Worm (Caenorhabditis elegans) whole organism, mixed stage, embryonic: ENCODE results near the gene F07A11.4.
A peak's percentile ranks its signal among the peaks of the same experiment; 100 is the strongest.

ENCODE experiments used
- M03D4.4 ChIP-seq: sonication (generic microtip); optimal IDR thresholded peaks from 2 replicates; lab custom pipeline; 2017; ENCODE audit warnings: mild to moderate bottlenecking, missing genetic modification characterization, missing compliant biosample characterization
- bed-3 ChIP-seq: fragments of 200-800 bp; sonication (Bioruptor generic); optimal IDR thresholded peaks from 3 replicates; lab custom pipeline; 2018; ENCODE audit warnings: mild to moderate bottlenecking, missing genetic modification characterization, moderate library complexity, missing compliant biosample characterization
- blmp-1 ChIP-seq: fragments of 150-350 bp; optimal IDR thresholded peaks from 2 replicates; lab custom pipeline; 2014; ENCODE audit warnings: missing biosample characterization, missing genetic modification characterization
- ceh-39 ChIP-seq: fragments of 150-350 bp; optimal IDR thresholded peaks from 2 replicates; lab custom pipeline; 2014; ENCODE audit warnings: missing biosample characterization, missing genetic modification characterization
- ceh-43 ChIP-seq: fragments of 200-800 bp; sonication (Bioruptor generic); optimal IDR thresholded peaks from 2 replicates; lab custom pipeline; 2018; ENCODE audit warnings: mild to moderate bottlenecking, missing genetic modification characterization, moderate library complexity, missing compliant biosample characterization
- ceh-83 ChIP-seq: fragments of 200-800 bp; sonication (Bioruptor generic); optimal IDR thresholded peaks from 2 replicates; lab custom pipeline; 2018; ENCODE audit warnings: mild to moderate bottlenecking, missing genetic modification characterization, missing compliant biosample characterization
- ces-1 ChIP-seq: fragments of 150-350 bp; optimal IDR thresholded peaks from 2 replicates; lab custom pipeline; 2014; ENCODE audit warnings: missing biosample characterization, missing genetic modification reagents, missing genetic modification characterization
- cnd-1 ChIP-seq: fragments of 200-800 bp; sonication (Bioruptor generic); optimal IDR thresholded peaks from 2 replicates; lab custom pipeline; 2018; ENCODE audit warnings: mild to moderate bottlenecking, missing genetic modification characterization, missing compliant biosample characterization
- drap-1 ChIP-seq: fragments of 200-800 bp; sonication (Bioruptor generic); optimal IDR thresholded peaks from 3 replicates; lab custom pipeline; 2018; ENCODE audit warnings: mild to moderate bottlenecking, missing genetic modification characterization, missing compliant biosample characterization
- elt-3 ChIP-seq: fragments of 150-350 bp; optimal IDR thresholded peaks from 2 replicates; lab custom pipeline; 2014; ENCODE audit warnings: missing biosample characterization, missing genetic modification characterization
- flh-1 ChIP-seq: fragments of 200-800 bp; sonication (Bioruptor generic); optimal IDR thresholded peaks from 2 replicates; lab custom pipeline; 2018; ENCODE audit warnings: mild to moderate bottlenecking, missing genetic modification characterization, moderate library complexity, missing compliant biosample characterization
- ham-2 ChIP-seq: fragments of 200-800 bp; sonication (Bioruptor generic); optimal IDR thresholded peaks from 2 replicates; lab custom pipeline; 2018; ENCODE audit warnings: mild to moderate bottlenecking, missing genetic modification characterization, missing compliant biosample characterization
- hlh-1 ChIP-seq: fragments of 150-350 bp; optimal IDR thresholded peaks from 2 replicates; lab custom pipeline; 2014; ENCODE audit warnings: missing biosample characterization, missing genetic modification reagents, missing genetic modification characterization
- lin-13 ChIP-seq: fragments of 150-350 bp; optimal IDR thresholded peaks from 2 replicates; lab custom pipeline; 2014; ENCODE audit warnings: missing biosample characterization, missing genetic modification characterization
- lin-32 ChIP-seq: fragments of 200-800 bp; sonication (Bioruptor generic); optimal IDR thresholded peaks from 2 replicates; lab custom pipeline; 2018; ENCODE audit warnings: mild to moderate bottlenecking, missing genetic modification characterization, missing compliant biosample characterization
- lsy-2 ChIP-seq: fragments of 150-350 bp; optimal IDR thresholded peaks from 2 replicates; lab custom pipeline; 2014; ENCODE audit warnings: missing biosample characterization, missing genetic modification characterization
- mab-5 ChIP-seq: fragments of 150-350 bp; optimal IDR thresholded peaks from 2 replicates; lab custom pipeline; 2014; ENCODE audit warnings: missing biosample characterization, missing genetic modification characterization
- mep-1 ChIP-seq: fragments of 150-350 bp; optimal IDR thresholded peaks from 2 replicates; lab custom pipeline; 2017; ENCODE audit warnings: missing biosample characterization, missing genetic modification reagents, missing genetic modification characterization, inconsistent platforms
- mls-2 ChIP-seq: sonication (generic microtip); optimal IDR thresholded peaks from 2 replicates; lab custom pipeline; 2016; ENCODE audit warnings: mild to moderate bottlenecking, missing genetic modification characterization, moderate library complexity, missing compliant biosample characterization
- nhr-12 ChIP-seq: fragments of 150-350 bp; optimal IDR thresholded peaks from 2 replicates; lab custom pipeline; 2014; ENCODE audit warnings: missing biosample characterization, missing genetic modification characterization
- nhr-2 ChIP-seq: fragments of 150-350 bp; optimal IDR thresholded peaks from 2 replicates; lab custom pipeline; 2014; ENCODE audit warnings: missing biosample characterization, missing genetic modification characterization
- pha-4 ChIP-seq: fragments of 150-350 bp; optimal IDR thresholded peaks from 2 replicates; lab custom pipeline; 2018; ENCODE audit warnings: missing biosample characterization, missing genetic modification reagents, missing genetic modification characterization
- sem-2 ChIP-seq: fragments of 200-800 bp; sonication (Bioruptor generic); optimal IDR thresholded peaks from 2 replicates; lab custom pipeline; 2018; ENCODE audit warnings: mild to moderate bottlenecking, missing genetic modification characterization, missing compliant biosample characterization
- snpc-4 ChIP-seq: fragments of 150-350 bp; optimal IDR thresholded peaks from 2 replicates; lab custom pipeline; 2014; ENCODE audit warnings: missing biosample characterization, missing genetic modification characterization
- sptf-1 ChIP-seq: sonication (generic microtip); optimal IDR thresholded peaks from 2 replicates; lab custom pipeline; 2017; ENCODE audit warnings: mild to moderate bottlenecking, missing genetic modification characterization, moderate library complexity, missing compliant biosample characterization
- unc-120 ChIP-seq: sonication (generic microtip); optimal IDR thresholded peaks from 2 replicates; lab custom pipeline; 2017; ENCODE audit warnings: missing genetic modification characterization, missing compliant biosample characterization; ENCODE audit not compliant: poor library complexity, severe bottlenecking
- unc-39 ChIP-seq: fragments of 150-350 bp; optimal IDR thresholded peaks from 2 replicates; lab custom pipeline; 2014; ENCODE audit warnings: missing biosample characterization, missing genetic modification characterization
- unc-62 ChIP-seq: fragments of 150-350 bp; optimal IDR thresholded peaks from 2 replicates; lab custom pipeline; 2014; ENCODE audit warnings: missing biosample characterization, missing genetic modification reagents, missing genetic modification characterization
- zip-8 ChIP-seq: fragments of 150-350 bp; optimal IDR thresholded peaks from 2 replicates; lab custom pipeline; 2014; ENCODE audit warnings: missing biosample characterization, missing genetic modification characterization
- ztf-11 ChIP-seq: fragments of 150-350 bp; optimal IDR thresholded peaks from 2 replicates; lab custom pipeline; 2014; ENCODE audit warnings: missing biosample characterization, missing genetic modification characterization

The F07A11.4 gene

DNA sequence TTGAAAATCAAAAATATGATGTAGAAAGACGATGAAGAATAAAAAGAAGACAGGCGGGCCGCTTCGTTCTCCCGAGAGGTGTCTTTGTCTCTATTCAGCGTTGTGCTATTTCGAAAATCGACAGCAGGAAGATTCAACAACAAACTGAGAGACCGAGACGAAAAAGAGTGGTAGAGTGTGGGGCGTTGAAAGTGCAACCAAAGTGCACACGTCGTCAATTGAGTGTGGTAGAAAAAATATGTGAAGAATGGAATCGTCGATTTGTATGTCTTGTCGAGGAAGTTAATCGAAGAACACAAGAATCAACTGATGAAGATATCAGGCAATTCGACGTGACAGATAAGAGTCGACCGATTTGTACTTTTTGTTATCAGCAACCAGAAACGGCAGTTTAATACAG, 18.4 kb downstream of the F07A11.4 start:
- TF ChIP-seq unc-39 (tag; lab: Kevin White, UChicago) (no peak), snpc-4 (tag; lab: Kevin White, UChicago) (no peak), lin-32 (no peak), ceh-83 (no peak), bed-3 (GFP tag; lab: Kevin White, UChicago) (no peak), unc-120 (no peak), mep-1 (no peak), drap-1 (no peak), hlh-1 (tag; lab: Kevin White, UChicago) (no peak), elt-3 (tag; lab: Kevin White, UChicago) (no peak), mab-5 (no peak), mls-2 (tag; lab: Kevin White, UChicago) (no peak), pha-4 (tag; lab: Kevin White, UChicago) (no peak), zip-8 (tag; lab: Kevin White, UChicago) (no peak), unc-62 (GFP tag; lab: Kevin White, UChicago) (no peak), ceh-39 (no peak), ztf-11 (tag; lab: Kevin White, UChicago) (no peak), lin-13 (tag; lab: Kevin White, UChicago) (no peak)

- TF ChIP-seq cnd-1 (tag; lab: Kevin White, UChicago) = peak; percentile 16
- TF ChIP-seq zip-8 (tag; lab: Kevin White, UChicago) = no peak
- TF ChIP-seq ham-2 = peak; percentile 49
- no peak for TF ChIP-seq blmp-1 (tag; lab: Kevin White, UChicago)
- TF ChIP-seq elt-3 (tag; lab: Kevin White, UChicago) = no peak
- no peak for TF ChIP-seq flh-1
- TF ChIP-seq nhr-12 (tag; lab: Kevin White, UChicago) = no peak
- TF ChIP-seq bed-3 (GFP tag; lab: Kevin White, UChicago) = peak; percentile 17
- TF ChIP-seq pha-4 (tag; lab: Kevin White, UChicago) = peak; percentile 29
- no peak for TF ChIP-seq lin-13 (tag; lab: Kevin White, UChicago)
- TF ChIP-seq sem-2 (GFP tag; lab: Kevin White, UChicago) = no peak
- no peak for TF ChIP-seq nhr-2 (tag; lab: Kevin White, UChicago)
- TF ChIP-seq unc-39 (tag; lab: Kevin White, UChicago) = no peak
- no peak for TF ChIP-seq mep-1
- TF ChIP-seq ceh-83 = peak; percentile 44
- no peak for TF ChIP-seq drap-1
- peak; percentile 36 for TF ChIP-seq sptf-1 (tag; lab: Kevin White, UChicago)
- TF ChIP-seq lin-32 = no peak
- TF ChIP-seq mls-2 (tag; lab: Kevin White, UChicago) = peak; percentile 49
- TF ChIP-seq M03D4.4 (tag; lab: Kevin White, UChicago) = no peak
- peak; percentile 64 for TF ChIP-seq unc-120
These were observed 19.2 kb downstream of the F07A11.4 start for ce11 chrII:11619895-11620439.

DNA sequence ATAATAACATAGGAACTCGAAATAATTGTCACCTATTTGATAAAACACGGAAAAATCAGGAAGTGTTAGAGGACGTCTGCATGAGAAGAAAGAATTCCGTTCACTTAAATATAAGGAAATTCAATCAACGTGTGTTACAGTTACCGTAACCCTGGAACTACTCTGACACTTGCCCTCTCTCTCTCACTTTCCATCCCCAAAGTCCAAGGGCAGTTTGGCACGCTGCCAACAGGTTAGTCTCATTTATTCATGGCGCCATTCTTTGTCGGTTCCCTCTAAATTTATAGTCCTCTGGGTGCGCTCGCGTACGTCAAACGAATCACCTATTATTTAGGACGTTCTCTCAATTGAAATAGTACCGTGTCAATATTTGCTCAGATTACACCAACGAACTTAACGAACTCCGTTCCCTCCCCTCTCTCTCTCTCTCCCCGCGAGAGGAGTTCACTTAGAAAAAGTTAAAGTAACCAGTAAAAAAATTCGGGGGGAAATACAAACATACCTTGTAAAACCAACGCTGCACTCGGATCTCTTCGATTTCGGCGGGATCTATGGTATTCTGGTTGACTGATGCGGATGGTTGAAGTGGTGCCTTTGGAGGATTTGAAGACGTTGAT, 19.9 kb downstream of the F07A11.4 start:
- no peak for TF ChIP-seq ceh-39
- TF ChIP-seq elt-3 (tag; lab: Kevin White, UChicago) = no peak
- TF ChIP-seq lsy-2 (tag; lab: Kevin White, UChicago) = no peak
- TF ChIP-seq mab-5 = no peak
- TF ChIP-seq lin-32 = no peak
- TF ChIP-seq bed-3 (GFP tag; lab: Kevin White, UChicago) = no peak
- TF ChIP-seq ces-1 (GFP tag; lab: Kevin White, UChicago) = no peak
- TF ChIP-seq ceh-43 (GFP tag; lab: Kevin White, UChicago) = no peak
- TF ChIP-seq nhr-12 (tag; lab: Kevin White, UChicago) = no peak
- TF ChIP-seq lin-13 (tag; lab: Kevin White, UChicago) = no peak
- TF ChIP-seq ceh-83 = no peak
- TF ChIP-seq cnd-1 (tag; lab: Kevin White, UChicago) = no peak
- no peak for TF ChIP-seq sptf-1 (tag; lab: Kevin White, UChicago)
- TF ChIP-seq snpc-4 (tag; lab: Kevin White, UChicago) = no peak
- TF ChIP-seq unc-62 (GFP tag; lab: Kevin White, UChicago) = no peak
- no peak for TF ChIP-seq blmp-1 (tag; lab: Kevin White, UChicago)

ce11 chrII:11621576-11621975, 20.8 kb downstream of the F07A11.4 start:
- TF ChIP-seq mls-2 (tag; lab: Kevin White, UChicago) (no peak), nhr-12 (tag; lab: Kevin White, UChicago) (no peak)

- TF ChIP-seq ztf-11 (tag; lab: Kevin White, UChicago) = no peak
- no peak for TF ChIP-seq zip-8 (tag; lab: Kevin White, UChicago)
- no peak for TF ChIP-seq M03D4.4 (tag; lab: Kevin White, UChicago)
- no peak for TF ChIP-seq ceh-83
- no peak for TF ChIP-seq lin-13 (tag; lab: Kevin White, UChicago)
- TF ChIP-seq ham-2 = no peak
- TF ChIP-seq sem-2 (GFP tag; lab: Kevin White, UChicago) = peak; percentile 36
- no peak for TF ChIP-seq ceh-43 (GFP tag; lab: Kevin White, UChicago)
These were observed 21.8 kb downstream of the F07A11.4 start for ce11 chrII:11622605-11623004.
